Fruit fly (Drosophila melanogaster) S2 (cell line): ENCODE results near the gene Osi5.

Experiments used
- CG8478 ChIP-seq: fragments of >200 bp; optimal IDR thresholded peaks from 2 replicates; lab custom pipeline; 2018
- CTCF ChIP-seq, 2 experiments: fragments of >200 bp; optimal IDR thresholded peaks; 2 replicates each; lab custom pipeline; 2018

- TF ChIP-seq CG8478 (lab: Kevin White, UChicago) (no peak), CTCF (optimal IDR thresholded peaks at IDR 0.05; lab: Kevin White, UChicago) (no peak)
Measured at dm6 chr3R:6233104-6233503, 5.8 kb downstream of the Osi5 start.
